Fruit fly (Drosophila melanogaster) whole organism, adult: ENCODE measurements around the gene Osi12.

Experiments
- CG11617 ChIP-seq: fragments of 200-800 bp; sonication (Bioruptor generic); optimal IDR thresholded peaks from 2 replicates; lab custom pipeline; 2017; ENCODE audit warnings: mild to moderate bottlenecking, missing biosample characterization, missing genetic modification reagents, missing genetic modification characterization
- CG14711 ChIP-seq: fragments of 200-800 bp; sonication (Bioruptor generic); optimal IDR thresholded peaks from 2 replicates; lab custom pipeline; 2018; ENCODE audit warnings: missing biosample characterization, mild to moderate bottlenecking, missing genetic modification characterization, moderate library complexity
- CG33017 ChIP-seq: fragments of 200-800 bp; sonication (Bioruptor generic); optimal IDR thresholded peaks from 2 replicates; lab custom pipeline; 2018; ENCODE audit warnings: missing biosample characterization, mild to moderate bottlenecking, missing genetic modification characterization, moderate library complexity
- CG5204 ChIP-seq: fragments of 200-800 bp; sonication (Bioruptor generic); optimal IDR thresholded peaks from 2 replicates; lab custom pipeline; 2016; ENCODE audit warnings: missing biosample characterization, missing genetic modification characterization
- CG7045 ChIP-seq: fragments of 200-800 bp; sonication (Bioruptor generic); optimal IDR thresholded peaks from 2 replicates; lab custom pipeline; 2017; ENCODE audit warnings: missing biosample characterization, mild to moderate bottlenecking, missing genetic modification characterization
- CG7101 ChIP-seq: fragments of 200-800 bp; sonication (Bioruptor generic); optimal IDR thresholded peaks from 2 replicates; lab custom pipeline; 2018; ENCODE audit warnings: missing biosample characterization, mild to moderate bottlenecking, missing genetic modification characterization, moderate library complexity
- Crg-1 ChIP-seq: fragments of 200-800 bp; sonication (Bioruptor generic); optimal IDR thresholded peaks from 2 replicates; lab custom pipeline; 2016; ENCODE audit warnings: missing biosample characterization, missing genetic modification characterization
- Hr96 ChIP-seq: fragments of 200-800 bp; sonication (Bioruptor generic); optimal IDR thresholded peaks from 2 replicates; lab custom pipeline; 2016; ENCODE audit warnings: missing biosample characterization, missing genetic modification characterization
- Mnt ChIP-seq: fragments of 200-800 bp; sonication (Bioruptor generic); optimal IDR thresholded peaks from 2 replicates; lab custom pipeline; 2016; ENCODE audit warnings: missing biosample characterization, mild to moderate bottlenecking, missing genetic modification characterization
- bab1 ChIP-seq: fragments of 200-800 bp; sonication (Bioruptor generic); optimal IDR thresholded peaks from 3 replicates; lab custom pipeline; 2019; ENCODE audit warnings: missing biosample characterization, mild to moderate bottlenecking, missing genetic modification characterization, moderate library complexity
- cic ChIP-seq: fragments of 200-800 bp; sonication (Bioruptor generic); optimal IDR thresholded peaks from 2 replicates; lab custom pipeline; 2017; ENCODE audit warnings: missing biosample characterization, mild to moderate bottlenecking, missing genetic modification characterization, moderate library complexity
- cnc ChIP-seq, 2 experiments: fragments of >200 bp; optimal IDR thresholded peaks; 2 replicates each; lab custom pipeline; 2017
- kay ChIP-seq: fragments of 200-800 bp; sonication (Bioruptor generic); peaks from one replicate; lab custom pipeline; 2016; ENCODE audit warnings: missing biosample characterization, missing genetic modification characterization, borderline replicate concordance
- toe ChIP-seq: fragments of 200-800 bp; sonication (Bioruptor generic); optimal IDR thresholded peaks from 2 replicates; lab custom pipeline; 2016; ENCODE audit warnings: missing biosample characterization, missing genetic modification characterization

- TF ChIP-seq CG7045 (GFP tag; lab: Kevin White, UChicago) (no peak), Mnt (GFP tag; lab: Kevin White, UChicago) (no peak), kay (GFP tag; lab: Kevin White, UChicago) (no peak), CG11617 (no peak), Hr96 (GFP tag; lab: Kevin White, UChicago) (no peak), toe (no peak), Crg-1 (GFP tag; lab: Kevin White, UChicago) (no peak), CG7101 (tag; lab: Kevin White, UChicago) (no peak), bab1 (GFP tag; lab: Kevin White, UChicago) (no peak), cnc (optimal IDR thresholded peaks at IDR 0.05; lab: Kevin White, UChicago) (no peak), CG14711 (no peak), CG5204 (no peak), cic (GFP tag; lab: Kevin White, UChicago) (no peak), CG33017 (tag; lab: Kevin White, UChicago) (no peak)
These were observed 25.5 kb upstream of the Osi12 start for dm6 chr3R:6252809-6253208.
